Fruit fly (Drosophila melanogaster) whole organism, embryonic: ENCODE measurements around the gene CG6136.

Experiments used
- Atf6 ChIP-seq: fragments of 200-800 bp; sonication (Bioruptor generic); IDR thresholded peaks from 2 replicates; pipeline ENCODE4 v1.3.6; 2022; ENCODE audit warnings: missing biosample characterization, missing genetic modification characterization
- CG1024 ChIP-seq: fragments of 200-800 bp; sonication (Bioruptor generic); IDR thresholded peaks from 2 replicates; pipeline ENCODE4 v1.3.6; 2022; ENCODE audit warnings: missing biosample characterization, missing genetic modification characterization
- CG10321 ChIP-seq: fragments of 200-800 bp; sonication (Bioruptor generic); IDR thresholded peaks from 2 replicates; pipeline ENCODE4 v1.3.6; 2022; ENCODE audit warnings: missing biosample characterization, missing genetic modification characterization
- CG10431 ChIP-seq: fragments of 200-800 bp; sonication (Bioruptor generic); optimal IDR thresholded peaks from 3 replicates; lab custom pipeline; 2018; ENCODE audit warnings: missing biosample characterization, mild to moderate bottlenecking, missing genetic modification characterization
- CG10959 ChIP-seq: fragments of 200-800 bp; sonication (Bioruptor generic); IDR thresholded peaks from 2 replicates; pipeline ENCODE4 v1.3.6; 2022; ENCODE audit warnings: missing biosample characterization, missing genetic modification characterization
- CG11696 ChIP-seq: fragments of 200-800 bp; sonication (Bioruptor generic); IDR thresholded peaks from 2 replicates; pipeline ENCODE4 v1.3.6; 2022; ENCODE audit warnings: missing biosample characterization, missing genetic modification characterization
- CG12744 ChIP-seq: fragments of 200-800 bp; sonication (Bioruptor generic); optimal IDR thresholded peaks from 2 replicates; lab custom pipeline; 2016; ENCODE audit warnings: missing biosample characterization, missing genetic modification characterization
- CG12942 ChIP-seq: fragments of 200-800 bp; sonication (Bioruptor generic); optimal IDR thresholded peaks from 3 replicates; lab custom pipeline; 2016; ENCODE audit warnings: missing biosample characterization, missing genetic modification characterization
- CG13894 ChIP-seq: fragments of 200-800 bp; sonication (Bioruptor generic); optimal IDR thresholded peaks from 3 replicates; lab custom pipeline; 2018; ENCODE audit warnings: missing biosample characterization, mild to moderate bottlenecking, missing genetic modification characterization, moderate library complexity
- CG16813 ChIP-seq: fragments of 200-800 bp; sonication (Bioruptor generic); IDR thresholded peaks from 3 replicates; pipeline ENCODE4 v1.3.6; 2022; ENCODE audit warnings: missing biosample characterization, missing genetic modification characterization; ENCODE audit not compliant: partially characterized antibody
- CG2199 ChIP-seq: fragments of 200-800 bp; sonication (Bioruptor generic); IDR thresholded peaks from 3 replicates; pipeline ENCODE4 v1.3.6; 2022; ENCODE audit warnings: missing biosample characterization, missing genetic modification characterization
- CG31365 ChIP-seq: fragments of 200-800 bp; sonication (Bioruptor generic); optimal IDR thresholded peaks from 2 replicates; lab custom pipeline; 2018; ENCODE audit warnings: missing biosample characterization, mild to moderate bottlenecking, missing genetic modification characterization
- CG42726 ChIP-seq: fragments of 200-800 bp; sonication (Bioruptor generic); IDR thresholded peaks from 2 replicates; pipeline ENCODE4 v1.3.6; 2022; ENCODE audit warnings: missing biosample characterization, missing genetic modification characterization; ENCODE audit not compliant: partially characterized antibody
- CG4424 ChIP-seq: fragments of 200-800 bp; sonication (Bioruptor generic); optimal IDR thresholded peaks from 3 replicates; lab custom pipeline; 2016; ENCODE audit warnings: missing biosample characterization, missing genetic modification characterization
- CG6689 ChIP-seq: fragments of 200-800 bp; sonication (Bioruptor generic); IDR thresholded peaks from 2 replicates; pipeline ENCODE4 v1.3.6; 2022; ENCODE audit warnings: missing biosample characterization, missing genetic modification characterization
- CG6791 ChIP-seq: fragments of 200-800 bp; sonication (Bioruptor generic); IDR thresholded peaks from 3 replicates; pipeline ENCODE4 v1.3.6; 2022; ENCODE audit warnings: missing biosample characterization, missing genetic modification characterization; ENCODE audit not compliant: partially characterized antibody
- CG7928 ChIP-seq: fragments of 200-800 bp; sonication (Bioruptor generic); optimal IDR thresholded peaks from 2 replicates; lab custom pipeline; 2017; ENCODE audit warnings: missing biosample characterization, mild to moderate bottlenecking, missing genetic modification characterization
- CG8388 ChIP-seq: fragments of 200-800 bp; sonication (Bioruptor generic); optimal IDR thresholded peaks from 2 replicates; lab custom pipeline; 2019; ENCODE audit warnings: missing biosample characterization, mild to moderate bottlenecking, missing genetic modification characterization, moderate library complexity
- CG9727 ChIP-seq: fragments of 200-800 bp; sonication (Bioruptor generic); optimal IDR thresholded peaks from 3 replicates; lab custom pipeline; 2017; ENCODE audit warnings: missing biosample characterization, mild to moderate bottlenecking, missing genetic modification characterization
- Dll ChIP-seq: fragments of 200-800 bp; sonication (Bioruptor generic); IDR thresholded peaks from 4 replicates; pipeline ENCODE4 v1.3.6; 2022; ENCODE audit warnings: missing biosample characterization, missing genetic modification characterization; ENCODE audit not compliant: partially characterized antibody
- Ets97D ChIP-seq: fragments of 200-800 bp; sonication (Bioruptor generic); optimal IDR thresholded peaks from 3 replicates; lab custom pipeline; 2016; ENCODE audit warnings: missing biosample characterization, missing genetic modification characterization
- Fer1 ChIP-seq: fragments of 200-800 bp; sonication (Bioruptor generic); optimal IDR thresholded peaks from 2 replicates; lab custom pipeline; 2017; ENCODE audit warnings: missing biosample characterization, mild to moderate bottlenecking, missing genetic modification characterization
- Fer3 ChIP-seq: fragments of 200-800 bp; sonication (Bioruptor generic); optimal IDR thresholded peaks from 2 replicates; lab custom pipeline; 2018; ENCODE audit warnings: missing biosample characterization, mild to moderate bottlenecking, missing genetic modification characterization, moderate library complexity
- HHEX ChIP-seq: fragments of 200-800 bp; sonication (Bioruptor generic); optimal IDR thresholded peaks from 3 replicates; lab custom pipeline; 2017; ENCODE audit warnings: missing biosample characterization, mild to moderate bottlenecking, missing genetic modification characterization, missing genetic modification reagents
- Hr39 ChIP-seq: fragments of >200 bp; optimal IDR thresholded peaks from 2 replicates; lab custom pipeline; 2017
- MBD-R2 ChIP-seq: fragments of 200-800 bp; sonication (Bioruptor generic); IDR thresholded peaks from 2 replicates; pipeline ENCODE4 v1.3.6; 2022; ENCODE audit warnings: missing biosample characterization, missing genetic modification characterization
- Max ChIP-seq: fragments of 200-800 bp; sonication (Bioruptor generic); optimal IDR thresholded peaks from 2 replicates; lab custom pipeline; 2016; ENCODE audit warnings: missing biosample characterization, mild to moderate bottlenecking, missing genetic modification characterization
- NFAT ChIP-seq: fragments of 200-800 bp; sonication (Bioruptor generic); IDR thresholded peaks from 2 replicates; pipeline ENCODE4 v1.3.6; 2022; ENCODE audit warnings: missing biosample characterization, missing genetic modification characterization
- Pdp1 ChIP-seq, 2 experiments: fragments of 200-800 bp; sonication (Bioruptor generic); optimal IDR thresholded peaks; 3 replicates each; lab custom pipeline; 2016; ENCODE audit warnings: missing biosample characterization in 2 of 2, missing genetic modification characterization in 2 of 2, mild to moderate bottlenecking in 1 of 2, moderate library complexity in 1 of 2
- Six4 ChIP-seq: fragments of 200-800 bp; sonication (Bioruptor generic); optimal IDR thresholded peaks from 2 replicates; lab custom pipeline; 2016; ENCODE audit warnings: missing biosample characterization, missing genetic modification characterization
- Sry-δ ChIP-seq: fragments of 200-800 bp; sonication (Bioruptor generic); optimal IDR thresholded peaks from 2 replicates; lab custom pipeline; 2016; ENCODE audit warnings: missing biosample characterization, missing genetic modification characterization
- Trl ChIP-seq, 3 experiments: fragments of >200 bp in 2 of 3; fragments of 200-800 bp in 1 of 3; sonication (Bioruptor generic) in 1 of 3; optimal IDR thresholded peaks; 2 replicates in 1 of 3; 3 replicates in 2 of 3; lab custom pipeline; 2016 to 2017; ENCODE audit warnings: missing biosample characterization in 1 of 3, missing genetic modification characterization in 1 of 3
- abd-A ChIP-seq: fragments of 200-800 bp; sonication (Bioruptor generic); optimal IDR thresholded peaks from 3 replicates; lab custom pipeline; 2019; ENCODE audit warnings: missing biosample characterization, mild to moderate bottlenecking, missing genetic modification characterization, moderate library complexity
- amos ChIP-seq: fragments of 200-800 bp; sonication (Bioruptor generic); IDR thresholded peaks from 2 replicates; pipeline ENCODE4 v1.3.6; 2022; ENCODE audit warnings: missing biosample characterization, missing genetic modification characterization; ENCODE audit not compliant: partially characterized antibody
- caup ChIP-seq: fragments of 200-800 bp; sonication (Bioruptor generic); optimal IDR thresholded peaks from 3 replicates; lab custom pipeline; 2017; ENCODE audit warnings: missing biosample characterization, mild to moderate bottlenecking, missing genetic modification characterization, moderate library complexity; ENCODE audit not compliant: severe bottlenecking
- chif ChIP-seq, 2 experiments: fragments of 200-800 bp; sonication (Bioruptor generic); optimal IDR thresholded peaks; 3 replicates each; lab custom pipeline; 2016; ENCODE audit warnings: missing biosample characterization in 2 of 2, missing genetic modification characterization in 2 of 2
- dati ChIP-seq: fragments of 200-800 bp; sonication (Bioruptor generic); IDR thresholded peaks from 2 replicates; pipeline ENCODE4 v1.3.6; 2022; ENCODE audit warnings: missing biosample characterization, missing genetic modification characterization
- nmo ChIP-seq: fragments of 200-800 bp; sonication (Bioruptor generic); optimal IDR thresholded peaks from 2 replicates; lab custom pipeline; 2018; ENCODE audit warnings: missing biosample characterization, mild to moderate bottlenecking, missing genetic modification characterization, moderate library complexity
- prd ChIP-seq, 3 experiments: fragments of >200 bp in 2 of 3; fragments of 200-800 bp in 1 of 3; sonication (Bioruptor generic) in 1 of 3; optimal IDR thresholded peaks in 2 of 3; IDR thresholded peaks in 1 of 3; 2 replicates in 2 of 3; 3 replicates in 1 of 3; pipeline versions ENCODE4 v1.3.6 to Lab custom; 2017 to 2022; ENCODE audit warnings: missing biosample characterization in 1 of 3, missing genetic modification characterization in 1 of 3
- rib ChIP-seq: fragments of 200-800 bp; sonication (Bioruptor generic); IDR thresholded peaks from 2 replicates; pipeline ENCODE4 v1.3.6; 2022; ENCODE audit warnings: missing biosample characterization, missing genetic modification characterization
- row ChIP-seq: fragments of 200-800 bp; sonication (Bioruptor generic); IDR thresholded peaks from 3 replicates; pipeline ENCODE4 v1.3.6; 2022; ENCODE audit warnings: missing biosample characterization, missing genetic modification characterization
- sc ChIP-seq, 3 experiments: fragments of >200 bp in 2 of 3; fragments of 200-800 bp in 1 of 3; sonication (Bioruptor generic) in 1 of 3; optimal IDR thresholded peaks; 2 replicates in 2 of 3; 3 replicates in 1 of 3; lab custom pipeline; 2017; ENCODE audit warnings: mild to moderate bottlenecking in 1 of 3, missing biosample characterization in 1 of 3, missing genetic modification characterization in 1 of 3, missing genetic modification reagents in 1 of 3
- sna ChIP-seq: fragments of 200-800 bp; sonication (Bioruptor generic); IDR thresholded peaks from 2 replicates; pipeline ENCODE4 v1.3.6; 2022; ENCODE audit warnings: missing biosample characterization, missing genetic modification characterization; ENCODE audit not compliant: partially characterized antibody
- stwl ChIP-seq: fragments of 200-800 bp; sonication (Bioruptor generic); optimal IDR thresholded peaks from 3 replicates; lab custom pipeline; 2018; ENCODE audit warnings: missing biosample characterization, mild to moderate bottlenecking, missing genetic modification characterization, moderate library complexity
- tup ChIP-seq: fragments of 200-800 bp; sonication (Bioruptor generic); optimal IDR thresholded peaks from 2 replicates; lab custom pipeline; 2016; ENCODE audit warnings: missing biosample characterization, mild to moderate bottlenecking, missing genetic modification characterization, moderate library complexity
- unc-4 ChIP-seq: fragments of 200-800 bp; sonication (Bioruptor generic); IDR thresholded peaks from 2 replicates; pipeline ENCODE4 v1.3.6; 2022; ENCODE audit warnings: missing biosample characterization, missing genetic modification characterization; ENCODE audit not compliant: partially characterized antibody
- zf30C ChIP-seq: fragments of 200-800 bp; sonication (Bioruptor generic); optimal IDR thresholded peaks from 3 replicates; lab custom pipeline; 2018; ENCODE audit warnings: missing biosample characterization, mild to moderate bottlenecking, missing genetic modification characterization

The CG6136 gene

DNA sequence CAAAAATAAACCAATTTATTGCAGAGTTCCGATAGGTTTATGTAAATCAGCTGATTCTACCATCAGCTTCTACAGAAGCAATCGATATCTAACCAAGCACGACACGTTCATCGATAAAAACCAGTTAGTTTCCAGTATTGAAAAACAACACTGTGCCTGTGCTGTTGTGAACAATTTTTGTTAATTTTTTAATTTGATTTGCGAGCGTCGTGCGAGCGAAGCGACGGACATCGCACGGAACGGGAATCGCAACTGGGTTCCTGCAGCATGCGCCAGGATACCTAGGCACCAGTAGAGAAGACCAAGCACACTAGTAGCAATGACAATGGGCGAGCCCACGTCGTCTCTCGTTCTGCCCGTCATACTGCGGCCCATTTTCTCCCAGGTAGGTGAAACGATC is at the start of gene CG6136, which contains the start of gene Ccm3 (continued):
- TF ChIP-seq Six4 (GFP tag; lab: Kevin White, UChicago) (no peak), CG7928 (peak; percentile 27), stwl (tag; lab: Kevin White, UChicago) (peak; percentile 80), Max (GFP tag; lab: Kevin White, UChicago) (peak; percentile 59), CG13894 (tag; lab: Kevin White, UChicago) (peak; percentile 45), CG16813 (GFP tag; lab: Robert Waterston, UW) (peak; percentile 88), CG6791 (GFP tag; lab: Robert Waterston, UW) (peak; percentile 93), row (peak; percentile 17; the same call in 1 of the 3 replicates), Hr39 (peak; percentile 64), CG31365 (tag; lab: Kevin White, UChicago) (no peak), CG10959 (GFP tag; lab: Robert Waterston, UW) (0 out of 2 replicates have a peak, but pooled peaks have one; percentile 29), tup (GFP tag; lab: Kevin White, UChicago) (no peak), amos (GFP tag; lab: Robert Waterston, UW) (peak; percentile 95), CG42726 (GFP tag; lab: Robert Waterston, UW) (peak; percentile 89; the same call in 1 of the 2 replicates), Fer1 (GFP tag; lab: Kevin White, UChicago) (peak; percentile 65), caup (GFP tag; lab: Kevin White, UChicago) (peak; percentile 69), CG6689 (GFP tag; lab: Robert Waterston, UW) (0 out of 2 replicates have a peak, but pooled peaks have one; percentile 21), CG10321 (GFP tag; lab: Robert Waterston, UW) (peak; percentile 75), MBD-R2 (peak; percentile 97), CG12744 (GFP tag; lab: Kevin White, UChicago) (no peak), nmo (peak; percentile 43), CG8388 (no peak), rib (GFP tag; lab: Robert Waterston, UW) (no peak), chif (GFP tag; optimal IDR thresholded peaks at IDR 0.05; lab: Kevin White, UChicago) (no peak), NFAT (peak; percentile 61; the same call in 1 of the 2 replicates), prd (optimal IDR thresholded peaks at IDR 0.05; lab: Kevin White, UChicago) (no peak), prd (GFP tag; IDR thresholded peaks at IDR 0.05; lab: Robert Waterston, UW) (peak; percentile 52; the same call in 1 of the 3 replicates)

DNA sequence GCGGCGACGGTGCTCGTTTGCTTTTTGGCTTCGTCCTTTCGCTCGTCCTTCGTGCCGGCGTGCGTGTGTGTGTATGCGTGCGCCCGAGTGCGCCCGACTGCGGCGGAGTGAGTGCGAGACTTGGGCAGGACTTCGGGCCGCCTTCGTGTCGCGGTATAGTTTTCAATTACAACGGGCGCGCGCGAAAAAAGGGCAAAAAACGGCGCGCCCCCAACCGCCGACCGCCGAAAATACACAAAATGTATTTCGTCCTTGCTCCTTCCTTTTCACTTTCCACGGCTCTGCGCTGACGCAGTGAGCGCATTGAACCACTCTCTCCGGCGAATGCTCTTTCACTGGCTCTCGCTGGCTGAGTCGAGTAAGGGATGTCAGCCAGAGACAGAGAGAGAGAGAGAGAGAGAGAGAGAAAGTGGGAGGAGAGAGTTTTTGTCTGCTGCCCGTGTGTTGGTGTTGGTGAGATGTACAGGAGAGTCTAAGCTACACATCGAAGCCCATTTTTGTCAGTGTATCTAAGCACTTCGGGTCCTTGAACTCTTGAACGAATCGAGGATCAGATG is 48.4 kb upstream of the CG6136 start:
- TF ChIP-seq Trl (optimal IDR thresholded peaks at IDR 0.05; lab: Kevin White, UChicago) (peak; percentile 87 to 97), Trl (GFP tag; optimal IDR thresholded peaks at IDR 0.05; lab: Kevin White, UChicago) (peak; percentile 41), CG12942 (GFP tag; lab: Kevin White, UChicago) (no peak), zf30C (GFP tag; lab: Kevin White, UChicago) (peak; percentile 95), CG9727 (no peak), CG1024 (GFP tag; lab: Robert Waterston, UW) (no peak), unc-4 (GFP tag; lab: Robert Waterston, UW) (peak; percentile 22; the same call in 1 of the 2 replicates), Ets97D (GFP tag; lab: Kevin White, UChicago) (no peak), Atf6 (GFP tag; lab: Robert Waterston, UW) (no peak), CG11696 (GFP tag; lab: Robert Waterston, UW) (no peak), abd-A (tag; lab: Kevin White, UChicago) (peak; percentile 58), CG6791 (GFP tag; lab: Robert Waterston, UW) (no peak), HHEX (GFP tag; lab: Kevin White, UChicago) (no peak), dati (GFP tag; lab: Robert Waterston, UW) (no peak), Sry-δ (GFP tag; lab: Kevin White, UChicago) (no peak), CG10431 (GFP tag; lab: Kevin White, UChicago) (no peak), Pdp1 (GFP tag; optimal IDR thresholded peaks at IDR 0.05; lab: Kevin White, UChicago) (no peak), Dll (GFP tag; lab: Robert Waterston, UW) (peak; percentile 47; the same call in 1 of the 4 replicates), sna (GFP tag; lab: Robert Waterston, UW) (peak; percentile 62; the same call in 1 of the 2 replicates), CG2199 (0 out of 3 replicates have a peak, but pooled peaks have one; percentile 12), CG4424 (GFP tag; lab: Kevin White, UChicago) (no peak), sc (optimal IDR thresholded peaks at IDR 0.05; lab: Kevin White, UChicago) (no peak), sc (GFP tag; optimal IDR thresholded peaks at IDR 0.05; lab: Kevin White, UChicago) (no peak), Fer3 (tag; lab: Kevin White, UChicago) (no peak)
